5 worm cellular contexts compared by ENCODE assay signal in genomic region chrV:19432030-19432429, ce11.
A peak's percentile ranks its signal among the peaks of the same experiment; 100 is the strongest.
TF ChIP-seq lines count a peak whose summit lies in the region.

No protein-coding gene starts in this region.

TF ChIP-seq in whole organism, L1 larva, 84 proteins besides CTCF, POLR2A, EP300 and RAD21:
- no peak for TF ChIP-seq lin-14 (GFP tag; optimal IDR thresholded peaks at IDR 0.05; lab: Kevin White, UChicago)
- TF ChIP-seq elt-3 (tag; optimal IDR thresholded peaks at IDR 0.05; lab: Kevin White, UChicago), result no peak
- peak; percentile 14 for TF ChIP-seq elt-2 (tag; optimal IDR thresholded peaks at IDR 0.05; lab: Kevin White, UChicago)
- TF ChIP-seq jun-1 (tag; optimal IDR thresholded peaks at IDR 0.05; lab: Kevin White, UChicago), result no peak

TF ChIP-seq in whole organism, L2 larva, 48 proteins besides CTCF, POLR2A, EP300 and RAD21:
- no peak for TF ChIP-seq ceh-82 (tag; optimal IDR thresholded peaks at IDR 0.05; lab: Kevin White, UChicago)
- TF ChIP-seq dmd-4 (tag; optimal IDR thresholded peaks at IDR 0.05; lab: Kevin White, UChicago), result no peak
- TF ChIP-seq ztf-11 (tag; optimal IDR thresholded peaks at IDR 0.05; lab: Kevin White, UChicago), result no peak
- peak; percentile 25 for TF ChIP-seq nhr-129 (tag; optimal IDR thresholded peaks at IDR 0.05; lab: Kevin White, UChicago)
- TF ChIP-seq lin-13 (GFP tag; optimal IDR thresholded peaks at IDR 0.05; lab: Kevin White, UChicago), result no peak

TF ChIP-seq in whole organism, L3 larva, 47 proteins besides CTCF, POLR2A, EP300 and RAD21:
- TF ChIP-seq elt-2 (tag; optimal IDR thresholded peaks at IDR 0.05; lab: Kevin White, UChicago) (peak; percentile 40), nhr-237 (tag; optimal IDR thresholded peaks at IDR 0.05; lab: Kevin White, UChicago) (no peak), skn-1 (tag; optimal IDR thresholded peaks at IDR 0.05; lab: Kevin White, UChicago) (no peak), elt-3 (tag; optimal IDR thresholded peaks at IDR 0.05; lab: Kevin White, UChicago) (no peak)

TF ChIP-seq in whole organism, L4 larva, 104 proteins besides CTCF, POLR2A, EP300 and RAD21:
- no peak for TF ChIP-seq F37D6.2 (tag; optimal IDR thresholded peaks at IDR 0.05; lab: Kevin White, UChicago)
- no peak for TF ChIP-seq nhr-111 (GFP tag; optimal IDR thresholded peaks at IDR 0.05; lab: Kevin White, UChicago)
- TF ChIP-seq nhr-77 (tag; optimal IDR thresholded peaks at IDR 0.05; lab: Kevin White, UChicago), result no peak
- TF ChIP-seq cey-2 (tag; optimal IDR thresholded peaks at IDR 0.05; lab: Kevin White, UChicago; ENCODE audit: borderline replicate concordance, insufficient read depth), result no peak
- TF ChIP-seq pqm-1 (tag; optimal IDR thresholded peaks at IDR 0.05; lab: Kevin White, UChicago), result no peak
- TF ChIP-seq set-16 (GFP tag; IDR thresholded peaks at IDR 0.05; lab: Robert Waterston, UW), result no peak
- TF ChIP-seq aha-1 (tag; lab: Kevin White, UChicago), result peak; percentile 76
- TF ChIP-seq Y5F2A.4 (GFP tag; optimal IDR thresholded peaks at IDR 0.05; lab: Kevin White, UChicago), result no peak
- TF ChIP-seq zip-2 (tag; optimal IDR thresholded peaks at IDR 0.05; lab: Kevin White, UChicago), result peak; percentile 46
- peak; percentile 27 for TF ChIP-seq nhr-28 (tag; optimal IDR thresholded peaks at IDR 0.05; lab: Kevin White, UChicago)
- peak; percentile 86 for TF ChIP-seq php-3 (GFP tag; IDR thresholded peaks at IDR 0.05; lab: Robert Waterston, UW)

TF ChIP-seq in whole organism, young adult, 124 proteins besides CTCF, POLR2A, EP300 and RAD21:
- TF ChIP-seq ekl-4 (GFP tag; IDR thresholded peaks at IDR 0.05; lab: Robert Waterston, UW) (no peak), cebp-1 (GFP tag; IDR thresholded peaks at IDR 0.05; lab: Robert Waterston, UW) (peak; percentile 53; the same call in 1 of the 2 replicates), cebp-1 (tag; optimal IDR thresholded peaks at IDR 0.05; lab: Kevin White, UChicago) (peak; percentile 57), dox-1 (GFP tag; IDR thresholded peaks at IDR 0.05; lab: Robert Waterston, UW) (no peak), ccch-3 (GFP tag; optimal IDR thresholded peaks at IDR 0.05; lab: Kevin White, UChicago) (no peak), egl-44 (GFP tag; IDR thresholded peaks at IDR 0.05; lab: Robert Waterston, UW) (no peak), hmg-20 (GFP tag; IDR thresholded peaks at IDR 0.05; lab: Robert Waterston, UW) (no peak)
